Fruit fly (Drosophila melanogaster) whole organism, pupa: ENCODE measurements around the gene CG31704.

Experiments
- CG10348 ChIP-seq: fragments of 200-800 bp; sonication (Bioruptor generic); IDR thresholded peaks from 2 replicates; pipeline ENCODE4 v1.3.6; 2022; ENCODE audit warnings: missing biosample characterization, missing genetic modification characterization
- CG12605 ChIP-seq: fragments of 200-800 bp; sonication (Bioruptor generic); IDR thresholded peaks from 2 replicates; pipeline ENCODE4 v1.3.6; 2022; ENCODE audit warnings: missing biosample characterization, missing genetic modification characterization
- CG13204 ChIP-seq: fragments of 200-800 bp; sonication (Bioruptor generic); optimal IDR thresholded peaks from 2 replicates; lab custom pipeline; 2018; ENCODE audit warnings: missing biosample characterization, mild to moderate bottlenecking, missing genetic modification characterization, moderate library complexity
- CG14655 ChIP-seq: fragments of 200-800 bp; sonication (Bioruptor generic); optimal IDR thresholded peaks from 3 replicates; lab custom pipeline; 2017; ENCODE audit warnings: mild to moderate bottlenecking, missing biosample characterization, missing genetic modification reagents, missing genetic modification characterization
- CG15710 ChIP-seq: fragments of 200-800 bp; sonication (Bioruptor generic); optimal IDR thresholded peaks from 2 replicates; lab custom pipeline; 2018; ENCODE audit warnings: missing biosample characterization, mild to moderate bottlenecking, missing genetic modification characterization, moderate library complexity
- CG17806 ChIP-seq: fragments of 200-800 bp; sonication (Bioruptor generic); optimal IDR thresholded peaks from 2 replicates; lab custom pipeline; 2018; ENCODE audit warnings: missing biosample characterization, mild to moderate bottlenecking, missing genetic modification characterization, moderate library complexity
- CG32121 ChIP-seq: fragments of 200-800 bp; sonication (Bioruptor generic); IDR thresholded peaks from 2 replicates; pipeline ENCODE4 v1.3.6; 2022; ENCODE audit warnings: missing biosample characterization, missing genetic modification characterization
- CG34367 ChIP-seq: fragments of 200-800 bp; sonication (Bioruptor generic); optimal IDR thresholded peaks from 2 replicates; lab custom pipeline; 2018; ENCODE audit warnings: missing biosample characterization, mild to moderate bottlenecking, missing genetic modification characterization
- CG4496 ChIP-seq: fragments of 200-800 bp; sonication (Bioruptor generic); IDR thresholded peaks from 3 replicates; pipeline ENCODE4 v1.3.6; 2022; ENCODE audit warnings: missing biosample characterization, missing genetic modification characterization
- CG8159 ChIP-seq: fragments of 200-800 bp; sonication (Bioruptor generic); optimal IDR thresholded peaks from 3 replicates; lab custom pipeline; 2018; ENCODE audit warnings: missing biosample characterization, mild to moderate bottlenecking, missing genetic modification characterization, moderate library complexity
- CG8301 ChIP-seq: fragments of 200-800 bp; sonication (Bioruptor generic); optimal IDR thresholded peaks from 2 replicates; lab custom pipeline; 2018; ENCODE audit warnings: missing biosample characterization, mild to moderate bottlenecking, missing genetic modification characterization
- CG9948 ChIP-seq: fragments of 200-800 bp; sonication (Bioruptor generic); optimal IDR thresholded peaks from 2 replicates; lab custom pipeline; 2018; ENCODE audit warnings: missing biosample characterization, mild to moderate bottlenecking, missing genetic modification characterization, moderate library complexity
- D1 ChIP-seq: fragments of 200-800 bp; sonication (Bioruptor generic); optimal IDR thresholded peaks from 2 replicates; lab custom pipeline; 2018; ENCODE audit warnings: missing biosample characterization, mild to moderate bottlenecking, missing genetic modification characterization, moderate library complexity
- EcR ChIP-seq: fragments of 200-800 bp; sonication (Bioruptor generic); optimal IDR thresholded peaks from 3 replicates; lab custom pipeline; 2019; ENCODE audit warnings: missing biosample characterization, missing genetic modification characterization, mild to moderate bottlenecking, moderate library complexity, missing genetic modification reagents
- Ets98B ChIP-seq: fragments of 200-800 bp; sonication (Bioruptor generic); IDR thresholded peaks from 2 replicates; pipeline ENCODE4 v1.3.6; 2022; ENCODE audit warnings: missing biosample characterization, missing genetic modification characterization
- Pif1A ChIP-seq: fragments of 200-800 bp; sonication (Bioruptor generic); optimal IDR thresholded peaks from 3 replicates; lab custom pipeline; 2016; ENCODE audit warnings: missing biosample characterization, missing genetic modification characterization
- Pif1B ChIP-seq: fragments of 200-800 bp; sonication (Bioruptor generic); optimal IDR thresholded peaks from 3 replicates; lab custom pipeline; 2016; ENCODE audit warnings: missing biosample characterization, missing genetic modification characterization
- Snoo ChIP-seq: fragments of 200-800 bp; sonication (Bioruptor generic); optimal IDR thresholded peaks from 3 replicates; lab custom pipeline; 2017; ENCODE audit warnings: missing biosample characterization, mild to moderate bottlenecking, missing genetic modification characterization, inconsistent platforms
- fd96Ca ChIP-seq: fragments of 200-800 bp; sonication (Bioruptor generic); IDR thresholded peaks from 3 replicates; pipeline ENCODE4 v1.3.6; 2022; ENCODE audit warnings: missing biosample characterization, missing genetic modification characterization
- gl ChIP-seq: fragments of 200-800 bp; sonication (Bioruptor generic); optimal IDR thresholded peaks from 2 replicates; lab custom pipeline; 2018; ENCODE audit warnings: missing biosample characterization, mild to moderate bottlenecking, missing genetic modification characterization
- rn ChIP-seq: fragments of 200-800 bp; sonication (Bioruptor generic); IDR thresholded peaks from 2 replicates; pipeline ENCODE4 v1.3.6; 2022; ENCODE audit warnings: missing biosample characterization, missing genetic modification characterization

CG31704 gene

dm6 chr2L:11849658-11850057 lies 9.2 kb downstream of the CG31704 start, which contains the start of gene Mal-B2:
Mal-B2 (plus strand) TSS chr2L:11849958.
- TF ChIP-seq CG17806 (tag; lab: Kevin White, UChicago) (no peak), CG4496 (0 out of 3 replicates have a peak, but pooled peaks have one; percentile 9)
- TF ChIP-seq, all 21 proteins: peak for 1

DNA sequence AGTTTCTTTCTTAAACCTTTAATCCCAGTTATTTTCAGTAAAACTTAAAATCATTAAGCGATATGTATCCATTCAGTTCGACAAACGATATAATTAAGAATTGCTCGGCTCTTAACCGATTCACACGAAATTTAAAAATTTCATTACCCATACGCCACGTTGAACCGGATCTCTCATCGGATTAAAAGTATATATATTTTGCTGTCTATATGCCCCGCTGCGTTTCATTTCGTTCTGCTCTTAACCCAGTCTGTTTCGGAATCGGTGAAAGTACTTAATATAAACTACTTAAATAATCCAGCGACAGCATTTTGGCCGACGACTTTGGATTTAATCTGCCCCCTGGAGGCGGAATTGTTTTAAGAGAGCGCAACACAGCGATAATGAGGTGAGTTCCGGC lies 12.6 kb downstream of the CG31704 start, which contains the start of gene CG42751:
TSS of gene CG42751 (plus strand) at position 301 of the 400 bp plus-strand sequence.
- TF ChIP-seq Pif1B: no peak
- TF ChIP-seq CG8301 (tag; lab: Kevin White, UChicago): no peak
- no peak for TF ChIP-seq fd96Ca (GFP tag; lab: Robert Waterston, UW)
- TF ChIP-seq CG12605 (GFP tag; lab: Robert Waterston, UW): no peak
- TF ChIP-seq gl (tag; lab: Kevin White, UChicago): no peak
- TF ChIP-seq CG10348 (GFP tag; lab: Robert Waterston, UW): no peak

DNA sequence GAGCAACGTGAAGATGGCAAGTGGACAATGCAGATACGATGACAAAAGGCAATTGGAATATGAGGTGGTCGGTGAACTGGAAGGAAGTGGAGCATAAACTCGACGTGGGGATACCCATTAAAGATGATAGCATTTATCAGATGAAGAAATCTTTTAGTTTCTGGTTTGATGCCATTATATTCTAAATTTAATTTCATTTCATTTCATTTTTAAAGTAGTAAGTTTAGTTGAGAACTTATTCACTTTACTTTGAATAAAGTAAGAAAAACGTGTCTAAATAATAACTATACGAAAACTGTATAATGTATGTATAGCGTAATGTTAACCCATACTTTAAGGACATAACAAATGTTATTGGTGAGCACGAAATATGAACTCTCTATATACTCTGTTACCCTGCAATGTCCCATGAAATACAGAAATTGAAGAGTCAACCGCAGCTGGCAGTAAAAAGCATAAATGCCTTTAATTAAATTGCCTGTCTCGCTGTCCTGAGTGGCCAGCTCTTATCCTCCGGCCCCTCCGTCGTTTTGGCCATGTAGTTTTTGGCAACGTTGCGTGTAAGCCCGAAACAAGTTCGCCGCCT lies 30.5 kb downstream of the CG31704 start:
- TF ChIP-seq EcR (GFP tag; lab: Kevin White, UChicago) (peak; percentile 68), fd96Ca (GFP tag; lab: Robert Waterston, UW) (no peak), CG13204 (GFP tag; lab: Kevin White, UChicago) (no peak), gl (tag; lab: Kevin White, UChicago) (no peak), CG32121 (GFP tag; lab: Robert Waterston, UW) (no peak), CG8301 (tag; lab: Kevin White, UChicago) (no peak), Ets98B (GFP tag; lab: Robert Waterston, UW) (no peak), CG10348 (GFP tag; lab: Robert Waterston, UW) (no peak), CG8159 (tag; lab: Kevin White, UChicago) (peak; percentile 66), CG17806 (tag; lab: Kevin White, UChicago) (peak; percentile 29), Snoo (tag; lab: Kevin White, UChicago) (no peak), CG14655 (peak; percentile 24), Pif1B (peak; percentile 26), CG34367 (tag; lab: Kevin White, UChicago) (no peak), rn (GFP tag; lab: Robert Waterston, UW) (no peak), CG4496 (no peak), D1 (tag; lab: Kevin White, UChicago) (no peak), CG9948 (tag; lab: Kevin White, UChicago) (peak; percentile 2), Pif1A (no peak), CG15710 (tag; lab: Kevin White, UChicago) (peak; percentile 44), CG12605 (GFP tag; lab: Robert Waterston, UW) (no peak)

DNA sequence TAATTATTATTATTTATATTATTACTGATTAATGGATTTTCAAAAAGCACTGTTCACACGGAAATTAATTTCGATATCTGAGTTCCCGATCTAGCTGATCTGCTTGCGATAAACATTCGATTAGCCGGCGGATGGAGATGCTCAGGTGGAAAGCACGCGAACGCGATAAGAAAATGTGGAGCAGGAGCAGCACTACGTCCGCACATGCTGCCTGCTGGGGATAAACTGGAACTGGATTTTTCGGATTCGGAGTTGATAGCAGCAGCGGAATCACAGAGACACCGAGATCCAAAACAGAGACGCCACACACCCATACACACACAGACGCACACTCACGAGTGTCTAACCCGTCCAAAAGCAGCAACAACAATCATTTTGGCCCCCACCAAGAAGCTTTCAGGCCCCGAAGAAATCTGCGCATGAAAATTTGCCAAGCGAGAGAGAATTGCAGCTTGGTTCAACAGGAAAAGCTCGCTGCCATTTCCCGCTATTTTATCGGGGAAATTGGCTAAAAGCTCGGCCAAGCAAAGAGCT lies 33.8 kb downstream of the CG31704 start:
- TF ChIP-seq Ets98B (GFP tag; lab: Robert Waterston, UW) (peak; percentile 30; the same call in 1 of the 2 replicates), Pif1A (no peak), fd96Ca (GFP tag; lab: Robert Waterston, UW) (0 out of 3 replicates have a peak, but pooled peaks have one; percentile 30), D1 (tag; lab: Kevin White, UChicago) (no peak), Pif1B (no peak), CG4496 (peak; percentile 57; the same call in 1 of the 3 replicates), CG32121 (GFP tag; lab: Robert Waterston, UW) (peak; percentile 39; the same call in 1 of the 2 replicates), gl (tag; lab: Kevin White, UChicago) (no peak), CG8301 (tag; lab: Kevin White, UChicago) (no peak), CG34367 (tag; lab: Kevin White, UChicago) (no peak)

DNA sequence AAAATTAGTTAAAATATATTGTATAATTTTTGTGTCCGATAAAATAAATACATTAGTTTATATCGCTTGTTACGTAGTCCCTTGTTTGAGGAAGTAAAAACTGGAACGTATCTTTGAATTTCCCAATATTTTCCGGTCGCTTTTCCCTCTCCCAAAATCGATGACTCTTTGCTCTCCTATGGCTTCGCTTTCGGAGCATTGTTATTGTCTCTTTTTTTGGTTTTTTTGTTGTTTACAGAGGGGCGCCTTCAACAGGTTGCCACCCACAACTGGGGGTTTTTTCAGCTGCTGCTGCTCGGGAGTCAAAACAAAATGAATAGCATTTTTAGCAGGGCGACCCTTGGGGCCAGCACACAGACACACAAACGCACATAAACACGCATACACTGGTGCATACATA lies 34.4 kb downstream of the CG31704 start:
- TF ChIP-seq Ets98B (GFP tag; lab: Robert Waterston, UW): peak; percentile 27; the same call in 1 of the 2 replicates
- TF ChIP-seq CG12605 (GFP tag; lab: Robert Waterston, UW): peak; percentile 94
- TF ChIP-seq CG4496: peak; percentile 64; the same call in 2 of the 3 replicates
- no peak for TF ChIP-seq CG32121 (GFP tag; lab: Robert Waterston, UW)
- 0 out of 3 replicates have a peak, but pooled peaks have one; percentile 21 for TF ChIP-seq fd96Ca (GFP tag; lab: Robert Waterston, UW)
- no peak for TF ChIP-seq rn (GFP tag; lab: Robert Waterston, UW)
- peak; percentile 2 for TF ChIP-seq CG14655
- TF ChIP-seq CG15710 (tag; lab: Kevin White, UChicago): no peak

dm6 chr2L:11878812-11879328 lies 38.4 kb downstream of the CG31704 start:
- TF ChIP-seq Pif1A (no peak), CG34367 (tag; lab: Kevin White, UChicago) (no peak), gl (tag; lab: Kevin White, UChicago) (no peak), CG14655 (no peak), CG8301 (tag; lab: Kevin White, UChicago) (no peak), CG9948 (tag; lab: Kevin White, UChicago) (no peak), rn (GFP tag; lab: Robert Waterston, UW) (no peak), CG17806 (tag; lab: Kevin White, UChicago) (no peak), Snoo (tag; lab: Kevin White, UChicago) (no peak), CG13204 (GFP tag; lab: Kevin White, UChicago) (no peak), CG32121 (GFP tag; lab: Robert Waterston, UW) (no peak), fd96Ca (GFP tag; lab: Robert Waterston, UW) (no peak), D1 (tag; lab: Kevin White, UChicago) (no peak), CG12605 (GFP tag; lab: Robert Waterston, UW) (no peak), CG4496 (no peak), CG15710 (tag; lab: Kevin White, UChicago) (no peak), Ets98B (GFP tag; lab: Robert Waterston, UW) (no peak), EcR (GFP tag; lab: Kevin White, UChicago) (no peak)
